Worm (Caenorhabditis elegans) whole organism, mixed stage, embryonic: ENCODE measurements around the gene T05G5.4.

Experiments used
- lin-13 ChIP-seq: fragments of 150-350 bp; optimal IDR thresholded peaks from 2 replicates; lab custom pipeline; 2014; ENCODE audit warnings: missing biosample characterization, missing genetic modification characterization
- mep-1 ChIP-seq: fragments of 150-350 bp; optimal IDR thresholded peaks from 2 replicates; lab custom pipeline; 2017; ENCODE audit warnings: missing biosample characterization, missing genetic modification reagents, missing genetic modification characterization, inconsistent platforms
- nhr-12 ChIP-seq: fragments of 150-350 bp; optimal IDR thresholded peaks from 2 replicates; lab custom pipeline; 2014; ENCODE audit warnings: missing biosample characterization, missing genetic modification characterization
- nhr-28 ChIP-seq: fragments of 150-350 bp; optimal IDR thresholded peaks from 2 replicates; lab custom pipeline; 2014; ENCODE audit warnings: missing biosample characterization, missing genetic modification characterization
- sem-2 ChIP-seq: fragments of 200-800 bp; sonication (Bioruptor generic); optimal IDR thresholded peaks from 2 replicates; lab custom pipeline; 2018; ENCODE audit warnings: mild to moderate bottlenecking, missing genetic modification characterization, missing compliant biosample characterization
- unc-39 ChIP-seq: fragments of 150-350 bp; optimal IDR thresholded peaks from 2 replicates; lab custom pipeline; 2014; ENCODE audit warnings: missing biosample characterization, missing genetic modification characterization
- unc-62 ChIP-seq: fragments of 150-350 bp; optimal IDR thresholded peaks from 2 replicates; lab custom pipeline; 2014; ENCODE audit warnings: missing biosample characterization, missing genetic modification reagents, missing genetic modification characterization

ce11 chrIII:9702665-9703252, 46.0 kb upstream of the T05G5.4 start:
- TF ChIP-seq unc-62 (GFP tag; lab: Kevin White, UChicago) (no peak), unc-39 (tag; lab: Kevin White, UChicago) (no peak), mep-1 (tag; lab: Kevin White, UChicago) (no peak), nhr-28 (tag; lab: Kevin White, UChicago) (no peak), nhr-12 (tag; lab: Kevin White, UChicago) (no peak), sem-2 (GFP tag; lab: Kevin White, UChicago) (no peak), lin-13 (tag; lab: Kevin White, UChicago) (no peak)
